Fruit fly (Drosophila melanogaster): Measurements from ENCODE around the gene Atg2.
A peak's percentile ranks its signal among the peaks of the same experiment; 100 is the strongest.

Atg2 gene

dm6 chr3L:2805956-2806527 lies 31.9 kb downstream of the Atg2 start (continued):
- TF ChIP-seq CG3919 (GFP tag; optimal IDR thresholded peaks at IDR 0.05) (peak; percentile 83), Hr39 (GFP tag; optimal IDR thresholded peaks at IDR 0.05) (peak; percentile 56), cyc (GFP tag; optimal IDR thresholded peaks at IDR 0.05) (peak; percentile 83), Eip78C (GFP tag) (peak; percentile 89), Met (GFP tag; optimal IDR thresholded peaks at IDR 0.05) (peak; percentile 60), CG34406 (GFP tag; optimal IDR thresholded peaks at IDR 0.05) (peak; percentile 31), Lpt (GFP tag; optimal IDR thresholded peaks at IDR 0.05) (no peak), CG6792 (GFP tag; optimal IDR thresholded peaks at IDR 0.05) (peak; percentile 70), net (GFP tag; optimal IDR thresholded peaks at IDR 0.05) (no peak), CG1621 (tag; optimal IDR thresholded peaks at IDR 0.05) (no peak), CG3032 (tag; optimal IDR thresholded peaks at IDR 0.05) (peak; percentile 51), Hr4 (GFP tag; optimal IDR thresholded peaks at IDR 0.05) (peak; percentile 34), spab (GFP tag; optimal IDR thresholded peaks at IDR 0.05) (no peak), CG11902 (GFP tag; optimal IDR thresholded peaks at IDR 0.05) (peak; percentile 73), OdsH (GFP tag; optimal IDR thresholded peaks at IDR 0.05) (peak; percentile 61), vri (GFP tag; optimal IDR thresholded peaks at IDR 0.05) (peak; percentile 27), CG32006 (GFP tag; optimal IDR thresholded peaks at IDR 0.05) (peak; percentile 15), Smox (GFP tag; optimal IDR thresholded peaks at IDR 0.05) (peak; percentile 57), eg (GFP tag; IDR thresholded peaks at IDR 0.05) (peak; percentile 93), Eip75B (GFP tag; optimal IDR thresholded peaks at IDR 0.05) (peak; percentile 74), CG6808 (GFP tag; optimal IDR thresholded peaks at IDR 0.05) (no peak), Sox102F (GFP tag; optimal IDR thresholded peaks at IDR 0.05) (peak; percentile 60), topi (GFP tag; optimal IDR thresholded peaks at IDR 0.05) (peak; percentile 85), Sox15 (GFP tag; optimal IDR thresholded peaks at IDR 0.05) (peak; percentile 35), CG8119 (GFP tag; IDR thresholded peaks at IDR 0.05) (0 out of 3 replicates have a peak, but pooled peaks have one; percentile 9), CG16779 (tag; optimal IDR thresholded peaks at IDR 0.05) (no peak), fkh (GFP tag; optimal IDR thresholded peaks at IDR 0.05) (peak; percentile 79), Hr38 (GFP tag; optimal IDR thresholded peaks at IDR 0.05) (no peak), CG10669 (GFP tag; optimal IDR thresholded peaks at IDR 0.05) (no peak), svp (GFP tag) (peak; percentile 92), fd59A (GFP tag; optimal IDR thresholded peaks at IDR 0.05) (no peak), Eip93F (GFP tag; optimal IDR thresholded peaks at IDR 0.05) (peak; percentile 10), CG8632 (GFP tag; optimal IDR thresholded peaks at IDR 0.05) (peak; percentile 31), CG4318 (GFP tag; optimal IDR thresholded peaks at IDR 0.05) (no peak)

- no peak for TF ChIP-seq OdsH (GFP tag; optimal IDR thresholded peaks at IDR 0.05)
- TF ChIP-seq spab (GFP tag; optimal IDR thresholded peaks at IDR 0.05) = no peak
- peak; percentile 14 for TF ChIP-seq Eip75B (GFP tag; optimal IDR thresholded peaks at IDR 0.05)
- peak; percentile 23 for TF ChIP-seq CG6854 (GFP tag; optimal IDR thresholded peaks at IDR 0.05)
- peak; percentile 67 for TF ChIP-seq Eip78C (GFP tag)
- TF ChIP-seq Hr38 (GFP tag; optimal IDR thresholded peaks at IDR 0.05) = no peak
- no peak for TF ChIP-seq cyc (GFP tag; optimal IDR thresholded peaks at IDR 0.05)
- TF ChIP-seq CG15336 (GFP tag; IDR thresholded peaks at IDR 0.05) = 0 out of 2 replicates have a peak, but pooled peaks have one; percentile 24
- TF ChIP-seq Eip93F (GFP tag; optimal IDR thresholded peaks at IDR 0.05) = no peak
- TF ChIP-seq CG6163 (GFP tag; IDR thresholded peaks at IDR 0.05) = peak; percentile 37; the same call in 1 of the 3 replicates
- peak; percentile 45 for TF ChIP-seq vri (GFP tag; optimal IDR thresholded peaks at IDR 0.05)
- peak; percentile 2 for TF ChIP-seq CG6276 (GFP tag; optimal IDR thresholded peaks at IDR 0.05)
- no peak for TF ChIP-seq salr (GFP tag; optimal IDR thresholded peaks at IDR 0.05)
- TF ChIP-seq ss (GFP tag; optimal IDR thresholded peaks at IDR 0.05) = no peak
- TF ChIP-seq Sox102F (GFP tag; optimal IDR thresholded peaks at IDR 0.05) = peak; percentile 23
Measured at dm6 chr3L:2807376-2807775, 33.2 kb downstream of the Atg2 start.
